Fruit fly (Drosophila melanogaster) whole organism, embryonic: ENCODE data around the gene CG7702.

Experiments
- ATbp ChIP-seq: fragments of 200-800 bp; sonication (Bioruptor generic); optimal IDR thresholded peaks from 2 replicates; lab custom pipeline; 2017; ENCODE audit warnings: missing biosample characterization, mild to moderate bottlenecking, missing genetic modification characterization, missing genetic modification reagents
- Atf-2 ChIP-seq: fragments of 200-800 bp; sonication (Bioruptor generic); optimal IDR thresholded peaks from 2 replicates; lab custom pipeline; 2016; ENCODE audit warnings: missing biosample characterization, missing genetic modification characterization
- BEAF-32 ChIP-seq: fragments of 200-800 bp; sonication (Bioruptor generic); optimal IDR thresholded peaks from 3 replicates; lab custom pipeline; 2017; ENCODE audit warnings: missing biosample characterization, missing genetic modification characterization, mild to moderate bottlenecking, moderate library complexity, missing genetic modification reagents
- CG11085 ChIP-seq: fragments of 200-800 bp; sonication (Bioruptor generic); IDR thresholded peaks from 2 replicates; pipeline ENCODE4 v1.3.6; 2022; ENCODE audit warnings: missing biosample characterization, missing genetic modification characterization
- CG11560 ChIP-seq: fragments of 200-800 bp; sonication (Bioruptor generic); IDR thresholded peaks from 3 replicates; pipeline ENCODE4 v1.3.6; 2022; ENCODE audit warnings: missing biosample characterization, missing genetic modification characterization
- CG1233 ChIP-seq: fragments of 200-800 bp; sonication (Bioruptor generic); optimal IDR thresholded peaks from 4 replicates; lab custom pipeline; 2018; ENCODE audit warnings: missing biosample characterization, mild to moderate bottlenecking, missing genetic modification characterization
- CG13624 ChIP-seq: fragments of 200-800 bp; sonication (Bioruptor generic); optimal IDR thresholded peaks from 2 replicates; lab custom pipeline; 2016; ENCODE audit warnings: missing biosample characterization, missing genetic modification characterization
- CG14014 ChIP-seq: fragments of 200-800 bp; sonication (Bioruptor generic); IDR thresholded peaks from 2 replicates; pipeline ENCODE4 v1.3.6; 2022; ENCODE audit warnings: missing biosample characterization, missing genetic modification characterization
- CG1529 ChIP-seq: fragments of 200-800 bp; sonication (Bioruptor generic); optimal IDR thresholded peaks from 3 replicates; lab custom pipeline; 2018; ENCODE audit warnings: missing biosample characterization, missing genetic modification characterization
- CG17359 ChIP-seq: fragments of 200-800 bp; sonication (Bioruptor generic); optimal IDR thresholded peaks from 3 replicates; lab custom pipeline; 2018; ENCODE audit warnings: missing biosample characterization, mild to moderate bottlenecking, missing genetic modification characterization, moderate library complexity
- CG17612 ChIP-seq: fragments of 200-800 bp; sonication (Bioruptor generic); IDR thresholded peaks from 2 replicates; pipeline ENCODE4 v1.3.6; 2022; ENCODE audit warnings: missing biosample characterization, missing genetic modification characterization
- CG17829 ChIP-seq: fragments of 200-800 bp; optimal IDR thresholded peaks from 2 replicates; lab custom pipeline; 2019; ENCODE audit warnings: missing biosample characterization, mild to moderate bottlenecking, missing genetic modification characterization, moderate library complexity
- CG17912 ChIP-seq: fragments of 200-800 bp; sonication (Bioruptor generic); optimal IDR thresholded peaks from 2 replicates; lab custom pipeline; 2018; ENCODE audit warnings: missing biosample characterization, mild to moderate bottlenecking, missing genetic modification characterization
- CG18262 ChIP-seq: fragments of 200-800 bp; optimal IDR thresholded peaks from 3 replicates; lab custom pipeline; 2019; ENCODE audit warnings: missing biosample characterization, mild to moderate bottlenecking, missing genetic modification characterization, moderate library complexity
- CG34422 ChIP-seq: fragments of 200-800 bp; sonication (Bioruptor generic); IDR thresholded peaks from 3 replicates; pipeline ENCODE4 v1.3.6; 2022; ENCODE audit warnings: missing biosample characterization, missing genetic modification characterization
- CG4707 ChIP-seq: fragments of 200-800 bp; sonication (Bioruptor generic); optimal IDR thresholded peaks from 2 replicates; lab custom pipeline; 2018; ENCODE audit warnings: missing biosample characterization, mild to moderate bottlenecking, missing genetic modification characterization, moderate library complexity
- CG6175 ChIP-seq: fragments of 200-800 bp; sonication (Bioruptor generic); IDR thresholded peaks from 3 replicates; pipeline ENCODE4 v1.3.6; 2022; ENCODE audit warnings: missing biosample characterization, missing genetic modification characterization
- CG7357 ChIP-seq: fragments of 200-800 bp; sonication (Bioruptor generic); IDR thresholded peaks from 3 replicates; pipeline ENCODE4 v1.3.6; 2022; ENCODE audit warnings: missing biosample characterization, missing genetic modification characterization
- CTCF ChIP-seq: fragments of 200-800 bp; sonication (Bioruptor generic); optimal IDR thresholded peaks from 2 replicates; lab custom pipeline; 2017; ENCODE audit warnings: missing biosample characterization, mild to moderate bottlenecking, missing genetic modification characterization, moderate library complexity
- D19A ChIP-seq: fragments of 200-800 bp; optimal IDR thresholded peaks from 3 replicates; lab custom pipeline; 2019; ENCODE audit warnings: missing biosample characterization, mild to moderate bottlenecking, missing genetic modification characterization, moderate library complexity
- E2f1 ChIP-seq: fragments of 200-800 bp; sonication (Bioruptor generic); IDR thresholded peaks from 2 replicates; pipeline ENCODE4 v1.3.6; 2022; ENCODE audit warnings: missing biosample characterization, missing genetic modification characterization
- HLH4C ChIP-seq: fragments of 200-800 bp; sonication (Bioruptor generic); IDR thresholded peaks from 3 replicates; pipeline ENCODE4 v1.3.6; 2022; ENCODE audit warnings: missing biosample characterization, missing genetic modification characterization; ENCODE audit not compliant: partially characterized antibody
- HmgD ChIP-seq: fragments of 200-800 bp; sonication (Bioruptor generic); optimal IDR thresholded peaks from 3 replicates; lab custom pipeline; 2016; ENCODE audit warnings: missing biosample characterization, missing genetic modification characterization
- Jarid2 ChIP-seq: fragments of 200-800 bp; sonication (Bioruptor generic); optimal IDR thresholded peaks from 3 replicates; lab custom pipeline; 2017; ENCODE audit warnings: mild to moderate bottlenecking, missing biosample characterization, missing genetic modification reagents, missing genetic modification characterization
- Kr ChIP-seq: fragments of 200-800 bp; sonication (Bioruptor generic); optimal IDR thresholded peaks from 2 replicates; lab custom pipeline; 2017; ENCODE audit warnings: missing biosample characterization, mild to moderate bottlenecking, missing genetic modification characterization
- Mrtf ChIP-seq: fragments of 200-800 bp; sonication (Bioruptor generic); IDR thresholded peaks from 3 replicates; pipeline ENCODE4 v1.3.6; 2022; ENCODE audit warnings: missing biosample characterization, missing genetic modification characterization
- Nf-YB ChIP-seq: fragments of 200-800 bp; sonication (Bioruptor generic); optimal IDR thresholded peaks from 3 replicates; lab custom pipeline; 2019; ENCODE audit warnings: missing biosample characterization, mild to moderate bottlenecking, missing genetic modification characterization, moderate library complexity
- Ravus ChIP-seq: fragments of 200-800 bp; sonication (Bioruptor generic); IDR thresholded peaks from 2 replicates; pipeline ENCODE4 v1.3.6; 2022; ENCODE audit warnings: missing biosample characterization, missing genetic modification characterization
- Vsx1 ChIP-seq: fragments of 200-800 bp; sonication (Bioruptor generic); optimal IDR thresholded peaks from 2 replicates; lab custom pipeline; 2017; ENCODE audit warnings: missing biosample characterization, mild to moderate bottlenecking, missing genetic modification characterization, missing genetic modification reagents
- al ChIP-seq: fragments of 200-800 bp; sonication (Bioruptor generic); IDR thresholded peaks from 2 replicates; pipeline ENCODE4 v1.3.6; 2022; ENCODE audit warnings: missing biosample characterization, missing genetic modification characterization
- ase ChIP-seq: fragments of 200-800 bp; sonication (Bioruptor generic); IDR thresholded peaks from 3 replicates; pipeline ENCODE4 v1.3.6; 2022; ENCODE audit warnings: missing biosample characterization, missing genetic modification characterization
- cato ChIP-seq: fragments of 200-800 bp; sonication (Bioruptor generic); optimal IDR thresholded peaks from 2 replicates; lab custom pipeline; 2016; ENCODE audit warnings: missing biosample characterization, missing genetic modification characterization, borderline replicate concordance
- caup ChIP-seq: fragments of 200-800 bp; sonication (Bioruptor generic); optimal IDR thresholded peaks from 3 replicates; lab custom pipeline; 2017; ENCODE audit warnings: missing biosample characterization, mild to moderate bottlenecking, missing genetic modification characterization, moderate library complexity; ENCODE audit not compliant: severe bottlenecking
- da ChIP-seq: fragments of 200-800 bp; sonication (Bioruptor generic); optimal IDR thresholded peaks from 2 replicates; lab custom pipeline; 2016; ENCODE audit warnings: missing biosample characterization, missing genetic modification characterization
- dpn ChIP-seq, 2 experiments: fragments of 200-800 bp; sonication (Bioruptor generic); optimal IDR thresholded peaks; 3 replicates each; lab custom pipeline; 2016; ENCODE audit warnings: missing biosample characterization in 2 of 2, missing genetic modification characterization in 2 of 2
- emc ChIP-seq: fragments of 200-800 bp; sonication (Bioruptor generic); optimal IDR thresholded peaks from 2 replicates; lab custom pipeline; 2016; ENCODE audit warnings: missing biosample characterization, missing genetic modification characterization
- gce ChIP-seq: fragments of 200-800 bp; sonication (Bioruptor generic); IDR thresholded peaks from 3 replicates; pipeline ENCODE4 v1.3.6; 2022; ENCODE audit warnings: missing biosample characterization, missing genetic modification characterization
- gcm ChIP-seq: fragments of 200-800 bp; sonication (Bioruptor generic); optimal IDR thresholded peaks from 2 replicates; lab custom pipeline; 2019; ENCODE audit warnings: missing biosample characterization, mild to moderate bottlenecking, missing genetic modification characterization, moderate library complexity
- gro ChIP-seq: fragments of 200-800 bp; sonication (Bioruptor generic); optimal IDR thresholded peaks from 2 replicates; lab custom pipeline; 2016; ENCODE audit warnings: missing biosample characterization, missing genetic modification characterization
- kah ChIP-seq: fragments of 200-800 bp; sonication (Bioruptor generic); optimal IDR thresholded peaks from 2 replicates; lab custom pipeline; 2018; ENCODE audit warnings: missing biosample characterization, mild to moderate bottlenecking, missing genetic modification characterization
- nerfin-2 ChIP-seq: fragments of 200-800 bp; sonication (Bioruptor generic); IDR thresholded peaks from 2 replicates; pipeline ENCODE4 v1.3.6; 2022; ENCODE audit warnings: missing biosample characterization, missing genetic modification characterization; ENCODE audit not compliant: partially characterized antibody
- nmo ChIP-seq: fragments of 200-800 bp; sonication (Bioruptor generic); optimal IDR thresholded peaks from 2 replicates; lab custom pipeline; 2018; ENCODE audit warnings: missing biosample characterization, mild to moderate bottlenecking, missing genetic modification characterization, moderate library complexity
- sim ChIP-seq: fragments of 200-800 bp; sonication (Bioruptor generic); IDR thresholded peaks from 2 replicates; pipeline ENCODE4 v1.3.6; 2022; ENCODE audit warnings: missing biosample characterization, missing genetic modification characterization
- sisA ChIP-seq: fragments of 200-800 bp; sonication (Bioruptor generic); IDR thresholded peaks from 2 replicates; pipeline ENCODE4 v1.3.6; 2022; ENCODE audit warnings: missing biosample characterization, missing genetic modification characterization
- sqz ChIP-seq: fragments of 200-800 bp; sonication (Bioruptor generic); optimal IDR thresholded peaks from 3 replicates; lab custom pipeline; 2018; ENCODE audit warnings: missing biosample characterization, mild to moderate bottlenecking, missing genetic modification characterization
- sr ChIP-seq: fragments of 200-800 bp; sonication (Bioruptor generic); IDR thresholded peaks from 3 replicates; pipeline ENCODE4 v1.3.6; 2022; ENCODE audit warnings: missing biosample characterization, missing genetic modification characterization
- ssp ChIP-seq: fragments of 200-800 bp; sonication (Bioruptor generic); IDR thresholded peaks from 2 replicates; pipeline ENCODE4 v1.3.6; 2022; ENCODE audit warnings: missing biosample characterization, missing genetic modification characterization
- tin ChIP-seq: fragments of 200-800 bp; sonication (Bioruptor generic); optimal IDR thresholded peaks from 3 replicates; lab custom pipeline; 2016; ENCODE audit warnings: missing biosample characterization, missing genetic modification characterization
- vfl ChIP-seq: fragments of 200-800 bp; sonication (Bioruptor generic); optimal IDR thresholded peaks from 2 replicates; lab custom pipeline; 2016; ENCODE audit warnings: missing biosample characterization, missing genetic modification characterization
- zen ChIP-seq: fragments of 200-800 bp; sonication (Bioruptor generic); optimal IDR thresholded peaks from 3 replicates; lab custom pipeline; 2018; ENCODE audit warnings: missing biosample characterization, mild to moderate bottlenecking, missing genetic modification characterization, moderate library complexity

Gene CG7702

DNA sequence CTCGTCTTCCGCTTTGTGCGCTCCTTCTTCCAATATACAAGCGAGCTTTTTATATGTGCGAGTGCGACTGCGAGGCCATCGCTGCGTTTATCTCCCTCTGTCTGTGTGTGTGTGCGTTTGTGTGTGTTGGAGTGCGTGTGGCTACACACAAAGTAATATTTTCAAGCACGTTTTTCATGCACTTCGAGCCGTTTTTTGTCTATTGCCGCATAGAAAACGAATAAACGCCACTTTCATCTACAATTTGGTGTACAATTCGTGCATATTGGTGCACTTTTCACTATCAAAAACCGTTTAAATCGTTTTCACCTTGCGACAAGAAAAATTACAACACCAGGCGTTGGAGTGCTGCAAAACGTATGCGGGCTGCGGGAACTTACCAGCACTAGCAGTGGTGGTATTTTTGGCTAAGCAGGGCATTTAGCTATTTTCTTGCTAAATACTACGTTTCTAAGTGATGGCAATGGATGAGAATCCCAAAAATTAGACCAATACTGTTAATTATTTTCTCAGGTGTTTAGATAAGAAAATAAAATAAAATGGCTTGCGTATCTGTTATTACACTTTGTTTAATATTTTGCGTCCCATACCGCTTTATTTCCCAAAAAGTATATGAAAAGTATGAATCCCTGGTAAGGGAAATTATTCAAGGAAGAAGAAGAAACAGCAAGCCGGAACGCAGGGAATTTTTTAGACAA lies 10.1 kb upstream of the CG7702 start, which contains the start of the genes CG31224 and CstF64 (continued):
- TF ChIP-seq CG17829 (tag; lab: Kevin White, UChicago) (peak; percentile 86), CG1233 (GFP tag; lab: Kevin White, UChicago) (peak; percentile 70), BEAF-32 (GFP tag; lab: Kevin White, UChicago) (peak; percentile 54), CTCF (no peak), sr (GFP tag; lab: Robert Waterston, UW) (0 out of 3 replicates have a peak, but pooled peaks have one; percentile 4), HLH4C (GFP tag; lab: Robert Waterston, UW) (no peak), gro (GFP tag; lab: Kevin White, UChicago) (peak; percentile 83), Mrtf (GFP tag; lab: Robert Waterston, UW) (peak; percentile 63; the same call in 2 of the 3 replicates), gce (GFP tag; lab: Robert Waterston, UW) (0 out of 3 replicates have a peak, but pooled peaks have one; percentile 49), vfl (GFP tag; lab: Kevin White, UChicago) (peak; percentile 77), CG34422 (peak; percentile 79; the same call in 1 of the 3 replicates), cato (GFP tag; lab: Kevin White, UChicago) (peak; percentile 78), CG11085 (GFP tag; lab: Robert Waterston, UW) (peak; percentile 80), Vsx1 (peak; percentile 22), CG17912 (no peak), sqz (no peak), emc (peak; percentile 36), E2f1 (GFP tag; lab: Robert Waterston, UW) (peak; percentile 76), Nf-YB (GFP tag; lab: Kevin White, UChicago) (peak; percentile 63), CG13624 (GFP tag; lab: Kevin White, UChicago) (peak; percentile 92), sim (GFP tag; lab: Robert Waterston, UW) (no peak), Kr (GFP tag; lab: Kevin White, UChicago) (no peak), CG14014 (peak; percentile 81), ssp (GFP tag; lab: Robert Waterston, UW) (peak; percentile 77), dpn (GFP tag; optimal IDR thresholded peaks at IDR 0.05; lab: Kevin White, UChicago) (peak; percentile 90 to 93), CG11560 (tag; lab: Robert Waterston, UW) (peak; percentile 54; the same call in 2 of the 3 replicates), CG4707 (GFP tag; lab: Kevin White, UChicago) (no peak), kah (GFP tag; lab: Kevin White, UChicago) (peak; percentile 8), gcm (GFP tag; lab: Kevin White, UChicago) (peak; percentile 82), tin (GFP tag; lab: Kevin White, UChicago) (peak; percentile 87), CG1529 (GFP tag; lab: Kevin White, UChicago) (no peak), caup (GFP tag; lab: Kevin White, UChicago) (peak; percentile 86), ase (GFP tag; lab: Robert Waterston, UW) (peak; percentile 72; the same call in 2 of the 3 replicates), HmgD (GFP tag; lab: Kevin White, UChicago) (peak; percentile 86), CG18262 (peak; percentile 81), Atf-2 (peak; percentile 84), sisA (GFP tag; lab: Robert Waterston, UW) (peak; percentile 78), CG17359 (tag; lab: Kevin White, UChicago) (peak; percentile 83), zen (tag; lab: Kevin White, UChicago) (peak; percentile 84), Jarid2 (GFP tag; lab: Kevin White, UChicago) (no peak), D19A (no peak), Ravus (GFP tag; lab: Robert Waterston, UW) (peak; percentile 52), ATbp (peak; percentile 35), CG7357 (GFP tag; lab: Robert Waterston, UW) (peak; percentile 47; the same call in 2 of the 3 replicates), nerfin-2 (no peak), CG6175 (peak; percentile 63; the same call in 1 of the 3 replicates), CG17612 (GFP tag; lab: Robert Waterston, UW) (no peak), al (GFP tag; lab: Robert Waterston, UW) (peak; percentile 77), nmo (GFP tag; lab: Kevin White, UChicago) (peak; percentile 89), da (GFP tag; lab: Kevin White, UChicago) (peak; percentile 57)
